Fruit fly (Drosophila melanogaster) whole organism, embryonic: ENCODE results near the gene corn.
A peak's percentile ranks its signal among the peaks of the same experiment; 100 is the strongest.

ENCODE experiments used
- ATbp ChIP-seq: fragments of 200-800 bp; sonication (Bioruptor generic); optimal IDR thresholded peaks from 2 replicates; lab custom pipeline; 2017; ENCODE audit warnings: missing biosample characterization, mild to moderate bottlenecking, missing genetic modification characterization, missing genetic modification reagents
- Abd-B ChIP-seq: fragments of 200-800 bp; sonication (Bioruptor generic); optimal IDR thresholded peaks from 2 replicates; lab custom pipeline; 2018; ENCODE audit warnings: missing biosample characterization, mild to moderate bottlenecking, missing genetic modification characterization, moderate library complexity
- CG10267 ChIP-seq: fragments of 200-800 bp; sonication (Bioruptor generic); optimal IDR thresholded peaks from 2 replicates; lab custom pipeline; 2018; ENCODE audit warnings: missing biosample characterization, mild to moderate bottlenecking, missing genetic modification characterization, moderate library complexity
- CG11398 ChIP-seq: fragments of 200-800 bp; sonication (Bioruptor generic); optimal IDR thresholded peaks from 2 replicates; lab custom pipeline; 2016; ENCODE audit warnings: missing biosample characterization, missing genetic modification characterization
- CG12236 ChIP-seq: fragments of 200-800 bp; sonication (Bioruptor generic); optimal IDR thresholded peaks from 2 replicates; lab custom pipeline; 2016; ENCODE audit warnings: missing biosample characterization, missing genetic modification characterization
- CG12391 ChIP-seq: fragments of 200-800 bp; sonication (Bioruptor generic); optimal IDR thresholded peaks from 3 replicates; lab custom pipeline; 2018; ENCODE audit warnings: missing biosample characterization, mild to moderate bottlenecking, missing genetic modification characterization, moderate library complexity
- CG14014 ChIP-seq: fragments of 200-800 bp; sonication (Bioruptor generic); IDR thresholded peaks from 2 replicates; pipeline ENCODE4 v1.3.6; 2022; ENCODE audit warnings: missing biosample characterization, missing genetic modification characterization
- CG14667 ChIP-seq: fragments of 200-800 bp; sonication (Bioruptor generic); IDR thresholded peaks from 2 replicates; pipeline ENCODE4 v1.3.6; 2022; ENCODE audit warnings: missing biosample characterization, missing genetic modification characterization
- CG15073 ChIP-seq: fragments of 200-800 bp; sonication (Bioruptor generic); optimal IDR thresholded peaks from 2 replicates; lab custom pipeline; 2016; ENCODE audit warnings: missing biosample characterization, missing genetic modification characterization
- CG15269 ChIP-seq: fragments of 200-800 bp; sonication (Bioruptor generic); optimal IDR thresholded peaks from 2 replicates; lab custom pipeline; 2018; ENCODE audit warnings: missing biosample characterization, mild to moderate bottlenecking, missing genetic modification characterization, moderate library complexity
- CG16815 ChIP-seq: fragments of 200-800 bp; sonication (Bioruptor generic); optimal IDR thresholded peaks from 3 replicates; lab custom pipeline; 2017; ENCODE audit warnings: missing biosample characterization, mild to moderate bottlenecking, missing genetic modification characterization
- CG32767 ChIP-seq: fragments of 200-800 bp; sonication (Bioruptor generic); IDR thresholded peaks from 2 replicates; pipeline ENCODE4 v1.3.6; 2022; ENCODE audit warnings: missing biosample characterization, missing genetic modification characterization
- CG32772 ChIP-seq: fragments of 200-800 bp; sonication (Bioruptor generic); IDR thresholded peaks from 2 replicates; pipeline ENCODE4 v1.3.6; 2022; ENCODE audit warnings: missing biosample characterization, missing genetic modification characterization
- CG33213 ChIP-seq: fragments of 200-800 bp; sonication (Bioruptor generic); optimal IDR thresholded peaks from 3 replicates; lab custom pipeline; 2016; ENCODE audit warnings: missing biosample characterization, missing genetic modification characterization
- CG42726 ChIP-seq: fragments of 200-800 bp; sonication (Bioruptor generic); IDR thresholded peaks from 2 replicates; pipeline ENCODE4 v1.3.6; 2022; ENCODE audit warnings: missing biosample characterization, missing genetic modification characterization; ENCODE audit not compliant: partially characterized antibody
- CG6272 ChIP-seq: fragments of 200-800 bp; sonication (Bioruptor generic); IDR thresholded peaks from 2 replicates; pipeline ENCODE4 v1.3.6; 2022; ENCODE audit warnings: missing biosample characterization, missing genetic modification characterization
- CG7556 ChIP-seq: fragments of 200-800 bp; sonication (Bioruptor generic); optimal IDR thresholded peaks from 2 replicates; lab custom pipeline; 2017; ENCODE audit warnings: missing biosample characterization, mild to moderate bottlenecking, missing genetic modification characterization
- CG7745 ChIP-seq: fragments of 200-800 bp; sonication (Bioruptor generic); optimal IDR thresholded peaks from 2 replicates; lab custom pipeline; 2018; ENCODE audit warnings: missing biosample characterization, mild to moderate bottlenecking, missing genetic modification characterization, moderate library complexity
- Dref ChIP-seq: fragments of 200-800 bp; sonication (Bioruptor generic); IDR thresholded peaks from 2 replicates; pipeline ENCODE4 v1.3.6; 2022; ENCODE audit warnings: missing biosample characterization, missing genetic modification characterization
- ERR ChIP-seq: fragments of 200-800 bp; sonication (Bioruptor generic); optimal IDR thresholded peaks from 2 replicates; lab custom pipeline; 2016; ENCODE audit warnings: missing biosample characterization, missing genetic modification characterization
- H2.0 ChIP-seq: fragments of 200-800 bp; sonication (Bioruptor generic); IDR thresholded peaks from 2 replicates; pipeline ENCODE4 v1.3.6; 2022; ENCODE audit warnings: missing biosample characterization, missing genetic modification characterization
- HHEX ChIP-seq: fragments of 200-800 bp; sonication (Bioruptor generic); optimal IDR thresholded peaks from 3 replicates; lab custom pipeline; 2017; ENCODE audit warnings: missing biosample characterization, mild to moderate bottlenecking, missing genetic modification characterization, missing genetic modification reagents
- HLHmδ ChIP-seq: fragments of 200-800 bp; sonication (Bioruptor generic); optimal IDR thresholded peaks from 2 replicates; lab custom pipeline; 2018; ENCODE audit warnings: missing biosample characterization, mild to moderate bottlenecking, missing genetic modification characterization, moderate library complexity
- Lhr ChIP-seq: fragments of 200-800 bp; sonication (Bioruptor generic); optimal IDR thresholded peaks from 3 replicates; lab custom pipeline; 2017; ENCODE audit warnings: mild to moderate bottlenecking, missing biosample characterization, missing genetic modification reagents, missing genetic modification characterization
- PHDP ChIP-seq: fragments of 200-800 bp; sonication (Bioruptor generic); optimal IDR thresholded peaks from 3 replicates; lab custom pipeline; 2018; ENCODE audit warnings: missing biosample characterization, mild to moderate bottlenecking, missing genetic modification characterization, moderate library complexity
- Pdp1 ChIP-seq, 2 experiments: fragments of 200-800 bp; sonication (Bioruptor generic); optimal IDR thresholded peaks; 3 replicates each; lab custom pipeline; 2016; ENCODE audit warnings: missing biosample characterization in 2 of 2, missing genetic modification characterization in 2 of 2, mild to moderate bottlenecking in 1 of 2, moderate library complexity in 1 of 2
- Ravus ChIP-seq: fragments of 200-800 bp; sonication (Bioruptor generic); IDR thresholded peaks from 2 replicates; pipeline ENCODE4 v1.3.6; 2022; ENCODE audit warnings: missing biosample characterization, missing genetic modification characterization
- Rfx ChIP-seq: fragments of 200-800 bp; sonication (Bioruptor generic); IDR thresholded peaks from 2 replicates; pipeline ENCODE4 v1.3.6; 2022; ENCODE audit warnings: missing biosample characterization, missing genetic modification characterization
- bbx ChIP-seq: fragments of 200-800 bp; sonication (Bioruptor generic); IDR thresholded peaks from 2 replicates; pipeline ENCODE4 v1.3.6; 2022; ENCODE audit warnings: missing biosample characterization, missing genetic modification characterization; ENCODE audit not compliant: partially characterized antibody
- bcd ChIP-seq: fragments of 200-800 bp; sonication (Bioruptor generic); optimal IDR thresholded peaks from 2 replicates; lab custom pipeline; 2017; ENCODE audit warnings: missing biosample characterization, mild to moderate bottlenecking, missing genetic modification characterization
- cato ChIP-seq: fragments of 200-800 bp; sonication (Bioruptor generic); optimal IDR thresholded peaks from 2 replicates; lab custom pipeline; 2016; ENCODE audit warnings: missing biosample characterization, missing genetic modification characterization, borderline replicate concordance
- crc ChIP-seq: fragments of 200-800 bp; sonication (Bioruptor generic); optimal IDR thresholded peaks from 2 replicates; lab custom pipeline; 2016; ENCODE audit warnings: missing biosample characterization, missing genetic modification characterization
- dimm ChIP-seq: fragments of 200-800 bp; sonication (Bioruptor generic); IDR thresholded peaks from 2 replicates; pipeline ENCODE4 v1.3.6; 2022; ENCODE audit warnings: missing biosample characterization, missing genetic modification characterization
- disco-r ChIP-seq: fragments of 200-800 bp; sonication (Bioruptor generic); optimal IDR thresholded peaks from 2 replicates; lab custom pipeline; 2016; ENCODE audit warnings: missing biosample characterization, missing genetic modification characterization
- emc ChIP-seq: fragments of 200-800 bp; sonication (Bioruptor generic); optimal IDR thresholded peaks from 2 replicates; lab custom pipeline; 2016; ENCODE audit warnings: missing biosample characterization, missing genetic modification characterization
- exex ChIP-seq: fragments of 200-800 bp; sonication (Bioruptor generic); optimal IDR thresholded peaks from 4 replicates; lab custom pipeline; 2018; ENCODE audit warnings: missing biosample characterization, mild to moderate bottlenecking, missing genetic modification characterization, moderate library complexity
- fd3F ChIP-seq: fragments of 200-800 bp; sonication (Bioruptor generic); optimal IDR thresholded peaks from 2 replicates; lab custom pipeline; 2018; ENCODE audit warnings: missing biosample characterization, mild to moderate bottlenecking, missing genetic modification characterization, moderate library complexity
- gcm ChIP-seq: fragments of 200-800 bp; sonication (Bioruptor generic); optimal IDR thresholded peaks from 2 replicates; lab custom pipeline; 2019; ENCODE audit warnings: missing biosample characterization, mild to moderate bottlenecking, missing genetic modification characterization, moderate library complexity
- gsb ChIP-seq: fragments of 200-800 bp; sonication (Bioruptor generic); IDR thresholded peaks from 2 replicates; pipeline ENCODE4 v1.3.6; 2022; ENCODE audit warnings: missing biosample characterization, missing genetic modification characterization
- gt ChIP-seq: fragments of 200-800 bp; sonication (Bioruptor generic); IDR thresholded peaks from 2 replicates; pipeline ENCODE4 v1.3.6; 2022; ENCODE audit warnings: missing biosample characterization, missing genetic modification characterization
- ham ChIP-seq: fragments of 200-800 bp; sonication (Bioruptor generic); IDR thresholded peaks from 2 replicates; pipeline ENCODE4 v1.3.6; 2022; ENCODE audit warnings: missing biosample characterization, missing genetic modification characterization
- pb ChIP-seq: fragments of 200-800 bp; sonication (Bioruptor generic); optimal IDR thresholded peaks from 3 replicates; lab custom pipeline; 2016; ENCODE audit warnings: missing biosample characterization, missing genetic modification characterization
- pnt ChIP-seq: fragments of 200-800 bp; sonication (Bioruptor generic); optimal IDR thresholded peaks from 3 replicates; lab custom pipeline; 2016; ENCODE audit warnings: missing biosample characterization, missing genetic modification characterization
- repo ChIP-seq: fragments of 200-800 bp; sonication (Bioruptor generic); optimal IDR thresholded peaks from 2 replicates; lab custom pipeline; 2016; ENCODE audit warnings: missing biosample characterization, missing genetic modification characterization
- run ChIP-seq: fragments of 200-800 bp; sonication (Bioruptor generic); optimal IDR thresholded peaks from 3 replicates; lab custom pipeline; 2018; ENCODE audit warnings: missing biosample characterization, mild to moderate bottlenecking, missing genetic modification characterization
- shn ChIP-seq: fragments of 200-800 bp; sonication (Bioruptor generic); optimal IDR thresholded peaks from 3 replicates; lab custom pipeline; 2016; ENCODE audit warnings: missing biosample characterization, missing genetic modification characterization
- slbo ChIP-seq: fragments of 200-800 bp; sonication (Bioruptor generic); IDR thresholded peaks from 2 replicates; pipeline ENCODE4 v1.3.6; 2022; ENCODE audit warnings: missing biosample characterization, missing genetic modification characterization
- tin ChIP-seq: fragments of 200-800 bp; sonication (Bioruptor generic); optimal IDR thresholded peaks from 3 replicates; lab custom pipeline; 2016; ENCODE audit warnings: missing biosample characterization, missing genetic modification characterization
- tup ChIP-seq: fragments of 200-800 bp; sonication (Bioruptor generic); optimal IDR thresholded peaks from 2 replicates; lab custom pipeline; 2016; ENCODE audit warnings: missing biosample characterization, mild to moderate bottlenecking, missing genetic modification characterization, moderate library complexity
- zen ChIP-seq: fragments of 200-800 bp; sonication (Bioruptor generic); optimal IDR thresholded peaks from 3 replicates; lab custom pipeline; 2018; ENCODE audit warnings: missing biosample characterization, mild to moderate bottlenecking, missing genetic modification characterization, moderate library complexity
- zfh1 ChIP-seq: fragments of 200-800 bp; sonication (Bioruptor generic); IDR thresholded peaks from 3 replicates; pipeline ENCODE4 v1.3.6; 2022; ENCODE audit warnings: missing biosample characterization, missing genetic modification characterization

Gene corn

DNA sequence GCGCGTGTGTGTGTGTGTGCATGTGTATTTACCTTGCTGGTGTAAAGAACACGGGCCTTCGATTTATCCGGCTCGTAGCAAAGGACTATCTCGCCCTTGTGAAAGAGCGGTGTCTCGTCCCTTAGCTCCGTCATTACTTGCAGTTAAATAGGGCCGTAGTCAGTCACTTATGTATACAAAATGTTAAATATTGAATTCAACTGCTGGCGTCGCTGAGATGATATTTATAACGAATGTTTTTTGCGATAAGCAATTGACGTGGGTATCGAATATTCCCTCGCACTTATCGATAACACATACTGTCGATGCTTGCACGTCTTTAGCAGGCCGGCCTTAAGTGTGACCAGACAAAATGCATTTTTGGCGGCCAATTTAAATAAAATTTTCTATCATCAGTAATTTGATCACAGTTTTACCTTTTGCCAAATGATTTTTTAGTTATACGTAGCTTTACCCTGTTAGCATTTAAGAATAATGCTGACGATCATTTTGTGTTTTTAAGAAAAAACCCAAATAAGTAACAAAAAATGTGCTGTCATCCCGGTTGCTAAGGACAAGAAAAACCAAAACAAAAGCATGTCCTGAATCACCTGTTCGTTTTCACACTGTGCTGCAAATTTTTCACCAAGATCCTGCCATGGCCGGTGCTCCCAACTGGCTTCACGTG lies 31.5 kb downstream of the corn start, which contains the start of the genes msl-3 and BBS1 (continued):
- TF ChIP-seq H2.0 (GFP tag; lab: Robert Waterston, UW) (no peak), PHDP (no peak), CG12391 (tag; lab: Kevin White, UChicago) (no peak), fd3F (no peak), Pdp1 (GFP tag; optimal IDR thresholded peaks at IDR 0.05; lab: Kevin White, UChicago) (no peak), HHEX (no peak), Ravus (GFP tag; lab: Robert Waterston, UW) (no peak), CG42726 (GFP tag; lab: Robert Waterston, UW) (no peak), CG11398 (GFP tag; lab: Kevin White, UChicago) (no peak), tup (GFP tag; lab: Kevin White, UChicago) (no peak), pb (GFP tag; lab: Kevin White, UChicago) (no peak), tin (GFP tag; lab: Kevin White, UChicago) (no peak), CG10267 (tag; lab: Kevin White, UChicago) (no peak), disco-r (GFP tag; lab: Kevin White, UChicago) (no peak), exex (no peak), CG6272 (GFP tag; lab: Robert Waterston, UW) (no peak), ham (GFP tag; lab: Robert Waterston, UW) (no peak), emc (no peak), CG7745 (no peak), CG14014 (GFP tag; lab: Robert Waterston, UW) (no peak), cato (no peak), gt (GFP tag; lab: Robert Waterston, UW) (no peak), zfh1 (no peak), CG32767 (no peak), shn (GFP tag; lab: Kevin White, UChicago) (no peak), CG32772 (GFP tag; lab: Robert Waterston, UW) (no peak), slbo (no peak), repo (GFP tag; lab: Kevin White, UChicago) (no peak), bbx (peak; percentile 66; the same call in 1 of the 2 replicates), gcm (GFP tag; lab: Kevin White, UChicago) (no peak), CG12236 (no peak), Dref (GFP tag; lab: Robert Waterston, UW) (peak; percentile 96), bcd (GFP tag; lab: Kevin White, UChicago) (no peak), CG14667 (GFP tag; lab: Robert Waterston, UW) (no peak), ERR (GFP tag; lab: Kevin White, UChicago) (no peak), gsb (no peak), CG7556 (GFP tag; lab: Kevin White, UChicago) (no peak), CG16815 (GFP tag; lab: Kevin White, UChicago) (no peak), CG33213 (peak; percentile 40), run (tag; lab: Kevin White, UChicago) (no peak), CG15073 (GFP tag; lab: Kevin White, UChicago) (no peak), HLHmδ (GFP tag; lab: Kevin White, UChicago) (no peak), CG15269 (no peak), zen (tag; lab: Kevin White, UChicago) (peak; percentile 28), ATbp (no peak), crc (no peak), Abd-B (GFP tag; lab: Kevin White, UChicago) (no peak), pnt (no peak), Lhr (peak; percentile 28), dimm (GFP tag; lab: Robert Waterston, UW) (no peak), Rfx (GFP tag; lab: Robert Waterston, UW) (0 out of 2 replicates have a peak, but pooled peaks have one; percentile 4)
